Worm (Caenorhabditis elegans): ENCODE results near the gene Y102E9.3.

Gene Y102E9.3

ce11 chrIII:6722208-6722679 is 12.1 kb downstream of the Y102E9.3 start, which contains the start of the genes bath-41 and F37A4.2:
bath-41 (minus strand) TSS chrIII:6722258.
F37A4.2 (plus strand) TSS chrIII:6722454.
- peak; percentile 53 for TF ChIP-seq dpl-1 (GFP tag; optimal IDR thresholded peaks at IDR 0.05)
- peak; percentile 32 for TF ChIP-seq xnd-1 (tag; optimal IDR thresholded peaks at IDR 0.05)
- TF ChIP-seq efl-1 (GFP tag; optimal IDR thresholded peaks at IDR 0.05), result peak; percentile 82
- no peak for TF ChIP-seq F37B4.10 (GFP tag; IDR thresholded peaks at IDR 0.05)
- peak; percentile 78 for TF ChIP-seq madf-6 (GFP tag; IDR thresholded peaks at IDR 0.05)
- TF ChIP-seq madf-8 (GFP tag; conservative IDR thresholded peaks at IDR 0.05), result 0 out of 2 replicates have a peak, but pooled peaks have one; percentile 14
- no peak for TF ChIP-seq hlh-26 (GFP tag; conservative IDR thresholded peaks at IDR 0.05)
- peak in 1 of 3 experiments; percentile 21 for TF ChIP-seq lin-35 (GFP tag; optimal IDR thresholded peaks at IDR 0.05)
- peak; percentile 72 for TF ChIP-seq hsf-1 (GFP tag; IDR thresholded peaks at IDR 0.05)
- peak; percentile 94 for TF ChIP-seq attf-3 (GFP tag; conservative IDR thresholded peaks at IDR 0.05)

- TF ChIP-seq F57C9.4 (tag; optimal IDR thresholded peaks at IDR 0.05), result no peak
These were observed 16.1 kb downstream of the Y102E9.3 start, which contains the start of gene F37A4.3 for ce11 chrIII:6718270-6718669. F37A4.3 (plus strand) TSS chrIII:6718570.

- TF ChIP-seq pha-4 (tag; optimal IDR thresholded peaks at IDR 0.05) (no peak), ceh-40 (GFP tag; IDR thresholded peaks at IDR 0.05) (no peak), ZK185.1 (tag; optimal IDR thresholded peaks at IDR 0.05; ENCODE audit: poor library complexity, severe bottlenecking) (no peak)
These were observed 21.1 kb downstream of the Y102E9.3 start, which contains the start of gene F37A4.4 for ce11 chrIII:6713266-6713665. F37A4.4 (plus strand) TSS chrIII:6713566.

ce11 chrIII:6711590-6711989 is 22.7 kb downstream of the Y102E9.3 start, which contains the start of gene F37A4.5:
F37A4.5 (plus strand) TSS chrIII:6711890.
- no peak for TF ChIP-seq lir-1 (GFP tag; conservative IDR thresholded peaks at IDR 0.05)
- no peak for TF ChIP-seq F49E8.2 (tag; optimal IDR thresholded peaks at IDR 0.05; ENCODE audit: insufficient read depth)
- TF ChIP-seq mes-4 (tag; optimal IDR thresholded peaks at IDR 0.05), result no peak
- TF ChIP-seq attf-6 (GFP tag; IDR thresholded peaks at IDR 0.05), result no peak
- no peak for TF ChIP-seq atf-7 (tag; optimal IDR thresholded peaks at IDR 0.05)
- TF ChIP-seq egrh-3 (GFP tag; IDR thresholded peaks at IDR 0.05), result no peak
- TF ChIP-seq ztf-6 (GFP tag; IDR thresholded peaks at IDR 0.05), result no peak
- TF ChIP-seq rpc-1 (optimal IDR thresholded peaks at IDR 0.05), result no peak
- TF ChIP-seq rpc-1 (tag; optimal IDR thresholded peaks at IDR 0.05), result no peak
- no peak for TF ChIP-seq lin-54 (GFP tag; optimal IDR thresholded peaks at IDR 0.05)
- no peak for TF ChIP-seq dpl-1 (GFP tag; optimal IDR thresholded peaks at IDR 0.05)
- no peak for TF ChIP-seq T07F8.4 (tag; optimal IDR thresholded peaks at IDR 0.05)
- TF ChIP-seq egl-44 (GFP tag; IDR thresholded peaks at IDR 0.05), result no peak
- no peak for TF ChIP-seq somi-1 (GFP tag; optimal IDR thresholded peaks at IDR 0.05)
- no peak for TF ChIP-seq nhr-90 (tag; optimal IDR thresholded peaks at IDR 0.05)
- TF ChIP-seq K11D2.4 (GFP tag; IDR thresholded peaks at IDR 0.05), result no peak
- TF ChIP-seq die-1 (tag; optimal IDR thresholded peaks at IDR 0.05), result no peak
- TF ChIP-seq mxl-1 (tag; optimal IDR thresholded peaks at IDR 0.05), result no peak
- no peak for TF ChIP-seq F37B4.10 (GFP tag; IDR thresholded peaks at IDR 0.05)
- no peak for TF ChIP-seq efl-1 (GFP tag; optimal IDR thresholded peaks at IDR 0.05)
- no peak for TF ChIP-seq F39B2.1 (GFP tag; IDR thresholded peaks at IDR 0.05)

ce11 chrIII:6709983-6710382 is 24.3 kb downstream of the Y102E9.3 start, which contains the start of gene isw-1:
isw-1 (minus strand) TSS chrIII:6710100.
- TF ChIP-seq tbp1 (GFP tag; optimal IDR thresholded peaks at IDR 0.05) (no peak), nhr-120 (GFP tag; IDR thresholded peaks at IDR 0.05) (no peak), attf-5 (GFP tag; optimal IDR thresholded peaks at IDR 0.05) (peak; percentile 30), F52B5.7 (tag; optimal IDR thresholded peaks at IDR 0.05) (no peak), F23B12.7 (tag; optimal IDR thresholded peaks at IDR 0.05; ENCODE audit: insufficient read depth) (peak; percentile 47), tlf-1 (GFP tag; optimal IDR thresholded peaks at IDR 0.05) (peak; percentile 69), dox-1 (GFP tag; IDR thresholded peaks at IDR 0.05) (peak; percentile 82), madf-3 (GFP tag; IDR thresholded peaks at IDR 0.05) (peak; percentile 87), ztf-6 (GFP tag; IDR thresholded peaks at IDR 0.05) (no peak), efl-1 (GFP tag; optimal IDR thresholded peaks at IDR 0.05) (peak; percentile 98), Y95B8A.8 (GFP tag; IDR thresholded peaks at IDR 0.05) (0 out of 2 replicates have a peak, but pooled peaks have one; percentile 51), Y56A3A.18 (GFP tag; IDR thresholded peaks at IDR 0.05) (no peak), ZK185.1 (tag; optimal IDR thresholded peaks at IDR 0.05; ENCODE audit: poor library complexity, severe bottlenecking) (peak; percentile 13), ztf-28 (GFP tag; IDR thresholded peaks at IDR 0.05) (no peak)
